Worm (Caenorhabditis elegans) whole organism, L4 larva: Measurements from ENCODE around the gene chil-12.

Experiments used
- D1046.2 ChIP-seq: fragments of 200-800 bp; sonication (Bioruptor generic); IDR thresholded peaks from 2 replicates; pipeline ENCODE4 v1.3.6; 2022; ENCODE audit warnings: missing genetic modification characterization, missing compliant biosample characterization
- F49E8.2 ChIP-seq: sonication (generic microtip); optimal IDR thresholded peaks from 2 replicates; lab custom pipeline; 2016; ENCODE audit warnings: missing compliant biosample characterization, mild to moderate bottlenecking, missing genetic modification characterization, borderline replicate concordance
- Y105C5A.15 ChIP-seq: fragments of 200-800 bp; sonication (Bioruptor generic); IDR thresholded peaks from 2 replicates; pipeline ENCODE4 v1.3.6; 2022; ENCODE audit warnings: missing genetic modification characterization, missing compliant biosample characterization
- Y48G9A.11 ChIP-seq: fragments of 200-800 bp; sonication (Bioruptor generic); IDR thresholded peaks from 2 replicates; pipeline ENCODE4 v1.3.6; 2022; ENCODE audit warnings: missing genetic modification reagents, missing genetic modification characterization, missing compliant biosample characterization
- ZK337.2 ChIP-seq: fragments of 200-800 bp; sonication (Bioruptor generic); IDR thresholded peaks from 2 replicates; pipeline ENCODE4 v1.3.6; 2022; ENCODE audit warnings: missing genetic modification reagents, missing genetic modification characterization, missing compliant biosample characterization
- ZK546.5 ChIP-seq, 2 experiments: sonication (generic microtip); optimal IDR thresholded peaks; 2 replicates each; lab custom pipeline; 2017; ENCODE audit warnings: missing biosample characterization in 2 of 2, missing genetic modification characterization in 2 of 2
- arid-1 ChIP-seq: fragments of 200-800 bp; sonication (Bioruptor generic); conservative IDR thresholded peaks from 2 replicates; pipeline ENCODE4 v1.3.6; 2022; ENCODE audit warnings: missing genetic modification reagents, missing genetic modification characterization, missing compliant biosample characterization
- ceh-28 ChIP-seq: fragments of 150-350 bp; optimal IDR thresholded peaks from 2 replicates; lab custom pipeline; 2014; ENCODE audit warnings: missing biosample characterization, missing genetic modification reagents, missing genetic modification characterization
- ces-1 ChIP-seq: fragments of 150-350 bp; sonication (generic microtip); optimal IDR thresholded peaks from 4 replicates; lab custom pipeline; 2014; ENCODE audit warnings: missing biosample characterization, missing genetic modification reagents, missing genetic modification characterization
- ctbp-1 ChIP-seq: fragments of 200-800 bp; sonication (Bioruptor generic); IDR thresholded peaks from 2 replicates; pipeline ENCODE4 v1.3.6; 2022; ENCODE audit warnings: missing genetic modification reagents, missing genetic modification characterization, missing compliant biosample characterization
- daf-16 ChIP-seq, 3 experiments: sonication (generic microtip); optimal IDR thresholded peaks; 2 replicates each; lab custom pipeline; 2016 to 2017; ENCODE audit warnings: missing genetic modification characterization in 3 of 3, missing genetic modification reagents in 3 of 3, mild to moderate bottlenecking in 2 of 3, missing compliant biosample characterization in 2 of 3, missing biosample characterization in 1 of 3, moderate library complexity in 1 of 3
- dmd-6 ChIP-seq: fragments of 200-800 bp; sonication (Bioruptor generic); IDR thresholded peaks from 2 replicates; pipeline ENCODE4 v1.3.6; 2022; ENCODE audit warnings: missing genetic modification reagents, missing genetic modification characterization, missing compliant biosample characterization
- dve-1 ChIP-seq: sonication (generic microtip); optimal IDR thresholded peaks from 2 replicates; lab custom pipeline; 2017; ENCODE audit warnings: antibody characterized with exemption, mild to moderate bottlenecking, missing genetic modification characterization, missing compliant biosample characterization; ENCODE audit not compliant: insufficient read depth
- egl-43 ChIP-seq: fragments of 200-800 bp; sonication (Bioruptor generic); IDR thresholded peaks from 2 replicates; pipeline ENCODE4 v1.3.6; 2022; ENCODE audit warnings: missing genetic modification reagents, missing genetic modification characterization, missing compliant biosample characterization
- gei-8 ChIP-seq: fragments of 200-800 bp; sonication (Bioruptor generic); optimal IDR thresholded peaks from 2 replicates; lab custom pipeline; 2018; ENCODE audit warnings: mild to moderate bottlenecking, missing genetic modification characterization, missing compliant biosample characterization
- hlh-11 ChIP-seq: fragments of 200-800 bp; sonication (Bioruptor generic); optimal IDR thresholded peaks from 2 replicates; lab custom pipeline; 2018; ENCODE audit warnings: mild to moderate bottlenecking, missing genetic modification characterization, missing compliant biosample characterization
- hlh-30 ChIP-seq: sonication (generic microtip); optimal IDR thresholded peaks from 2 replicates; lab custom pipeline; 2017; ENCODE audit warnings: antibody characterized with exemption, mild to moderate bottlenecking, missing genetic modification characterization, missing compliant biosample characterization; ENCODE audit not compliant: insufficient read depth
- jun-1 ChIP-seq: fragments of 150-350 bp; optimal IDR thresholded peaks from 2 replicates; lab custom pipeline; 2014; ENCODE audit warnings: missing biosample characterization, missing genetic modification reagents, missing genetic modification characterization
- lin-15B ChIP-seq: fragments of 150-350 bp; sonication (generic microtip); optimal IDR thresholded peaks from 3 replicates; lab custom pipeline; 2014; ENCODE audit warnings: missing biosample characterization, missing genetic modification characterization
- lin-38 ChIP-seq: fragments of 200-800 bp; sonication (Bioruptor generic); IDR thresholded peaks from 2 replicates; pipeline ENCODE4 v1.3.6; 2022; ENCODE audit warnings: missing genetic modification reagents, missing genetic modification characterization, missing compliant biosample characterization
- lir-3 ChIP-seq: sonication (generic microtip); optimal IDR thresholded peaks from 2 replicates; lab custom pipeline; 2016; ENCODE audit warnings: mild to moderate bottlenecking, missing genetic modification characterization, missing compliant biosample characterization
- mep-1 ChIP-seq: fragments of 150-350 bp; sonication (generic microtip); optimal IDR thresholded peaks from 3 replicates; lab custom pipeline; 2014; ENCODE audit warnings: missing biosample characterization, missing genetic modification characterization
- mes-2 ChIP-seq: sonication (generic microtip); optimal IDR thresholded peaks from 2 replicates; lab custom pipeline; 2016; ENCODE audit warnings: missing genotype, mild to moderate bottlenecking, missing genetic modification characterization, missing compliant biosample characterization; ENCODE audit not compliant: poor library complexity, severe bottlenecking
- mxl-3 ChIP-seq: fragments of 200-800 bp; sonication (Bioruptor generic); optimal IDR thresholded peaks from 2 replicates; lab custom pipeline; 2018; ENCODE audit warnings: mild to moderate bottlenecking, missing genetic modification characterization, missing compliant biosample characterization
- nhr-10 ChIP-seq: fragments of 150-350 bp; optimal IDR thresholded peaks from 2 replicates; lab custom pipeline; 2014; ENCODE audit warnings: missing biosample characterization, missing genetic modification characterization
- nhr-11 ChIP-seq: fragments of 150-350 bp; optimal IDR thresholded peaks from 2 replicates; lab custom pipeline; 2014; ENCODE audit warnings: missing biosample characterization, missing genetic modification characterization
- nhr-237 ChIP-seq: sonication (generic microtip); optimal IDR thresholded peaks from 2 replicates; lab custom pipeline; 2017; ENCODE audit warnings: missing biosample characterization, missing genetic modification characterization
- nhr-28 ChIP-seq: fragments of 150-350 bp; optimal IDR thresholded peaks from 2 replicates; lab custom pipeline; 2014; ENCODE audit warnings: missing biosample characterization, missing genetic modification characterization
- nhr-41 ChIP-seq: fragments of 200-800 bp; sonication (Bioruptor generic); IDR thresholded peaks from 2 replicates; pipeline ENCODE4 v1.3.6; 2022; ENCODE audit warnings: missing genetic modification reagents, missing genetic modification characterization, missing compliant biosample characterization
- nhr-6 ChIP-seq: fragments of 150-350 bp; optimal IDR thresholded peaks from 2 replicates; lab custom pipeline; 2014; ENCODE audit warnings: missing biosample characterization, missing genetic modification characterization
- nhr-77 ChIP-seq: fragments of 150-350 bp; optimal IDR thresholded peaks from 2 replicates; lab custom pipeline; 2014; ENCODE audit warnings: missing biosample characterization, missing genetic modification characterization
- pha-4 ChIP-seq, 2 experiments: fragments of 150-350 bp in 1 of 2; fragments of 200-800 bp in 1 of 2; sonication (Bioruptor generic) in 1 of 2; IDR thresholded peaks in 1 of 2; optimal IDR thresholded peaks in 1 of 2; 2 replicates each; pipeline versions ENCODE4 v1.3.6 to Lab custom; 2014 to 2022; ENCODE audit warnings: missing genetic modification characterization in 2 of 2, missing genetic modification reagents in 2 of 2, missing biosample characterization in 1 of 2, missing compliant biosample characterization in 1 of 2
- php-3 ChIP-seq: fragments of 200-800 bp; sonication (Bioruptor generic); IDR thresholded peaks from 2 replicates; pipeline ENCODE4 v1.3.6; 2022; ENCODE audit warnings: missing genetic modification reagents, missing genetic modification characterization, missing compliant biosample characterization
- pqm-1 ChIP-seq: sonication (generic microtip); optimal IDR thresholded peaks from 2 replicates; lab custom pipeline; 2017; ENCODE audit warnings: missing biosample characterization, missing genetic modification characterization
- spr-3 ChIP-seq: fragments of 200-800 bp; sonication (Bioruptor generic); optimal IDR thresholded peaks from 2 replicates; lab custom pipeline; 2018; ENCODE audit warnings: mild to moderate bottlenecking, missing genetic modification characterization, missing compliant biosample characterization
- unc-39 ChIP-seq: sonication (generic microtip); optimal IDR thresholded peaks from 2 replicates; lab custom pipeline; 2017; ENCODE audit warnings: missing biosample characterization, missing genetic modification characterization
- unc-62 ChIP-seq, 3 experiments: fragments of 150-350 bp in 1 of 3; sonication (generic microtip); optimal IDR thresholded peaks in 2 of 3; peaks in 1 of 3; 1 replicate in 1 of 3; 2 replicates in 2 of 3; lab custom pipeline; 2014 to 2017; ENCODE audit warnings: missing biosample characterization in 3 of 3, missing genetic modification characterization in 3 of 3, missing genetic modification reagents in 3 of 3, missing genotype in 1 of 3
- zag-1 ChIP-seq: fragments of 150-350 bp; optimal IDR thresholded peaks from 2 replicates; lab custom pipeline; 2014; ENCODE audit warnings: missing biosample characterization, missing genetic modification characterization
- zfp-2 ChIP-seq: sonication (generic microtip); optimal IDR thresholded peaks from 2 replicates; lab custom pipeline; 2016; ENCODE audit warnings: mild to moderate bottlenecking, missing genetic modification characterization, missing compliant biosample characterization
- ztf-7 ChIP-seq: fragments of 150-350 bp; optimal IDR thresholded peaks from 2 replicates; lab custom pipeline; 2014; ENCODE audit warnings: missing biosample characterization, missing genetic modification characterization

chil-12 gene

ce11 chrV:15241259-15241658 lies at the start of gene chil-12:
Gene chil-12 (plus strand): TSS chrV:15241559.
- no peak for TF ChIP-seq nhr-11 (tag; lab: Kevin White, UChicago)
- no peak for TF ChIP-seq nhr-28 (tag; lab: Kevin White, UChicago)
- no peak for TF ChIP-seq jun-1
- TF ChIP-seq spr-3, result no peak
- TF ChIP-seq arid-1 (GFP tag; lab: Robert Waterston, UW), result no peak
- no peak for TF ChIP-seq lir-3 (tag; lab: Kevin White, UChicago)
- no peak for TF ChIP-seq unc-39
- no peak for TF ChIP-seq Y48G9A.11
- no peak for TF ChIP-seq mxl-3
- no peak for TF ChIP-seq Y105C5A.15 (GFP tag; lab: Robert Waterston, UW)
- TF ChIP-seq nhr-77 (tag; lab: Kevin White, UChicago), result no peak

- TF ChIP-seq ztf-7 (tag; lab: Kevin White, UChicago) (no peak), unc-62 (GFP tag; optimal IDR thresholded peaks at IDR 0.05 in 1 of 2; lab: Kevin White, UChicago) (peak in 1 of 2 experiments; percentile 93), unc-62 (tag; optimal IDR thresholded peaks at IDR 0.05; lab: Kevin White, UChicago) (no peak)
Observed at ce11 chrV:15191971-15192370, 49.4 kb upstream of the chil-12 start.

- TF ChIP-seq daf-16 (GFP tag; optimal IDR thresholded peaks at IDR 0.05; lab: Kevin White, UChicago), result no peak
- TF ChIP-seq daf-16 (tag; optimal IDR thresholded peaks at IDR 0.05; lab: Kevin White, UChicago), result peak; percentile 44
- peak; percentile 24 for TF ChIP-seq mxl-3
- TF ChIP-seq hlh-30 (tag; lab: Kevin White, UChicago), result peak; percentile 44
- no peak for TF ChIP-seq ceh-28
- no peak for TF ChIP-seq lin-15B
- TF ChIP-seq dve-1, result peak; percentile 78
- no peak for TF ChIP-seq ctbp-1
- no peak for TF ChIP-seq pha-4 (GFP tag; IDR thresholded peaks at IDR 0.05; lab: Robert Waterston, UW)
- TF ChIP-seq pha-4 (tag; optimal IDR thresholded peaks at IDR 0.05; lab: Kevin White, UChicago), result peak; percentile 32
- TF ChIP-seq nhr-77 (tag; lab: Kevin White, UChicago), result peak; percentile 31
- TF ChIP-seq gei-8 (GFP tag; lab: Kevin White, UChicago), result no peak
- TF ChIP-seq zag-1, result no peak
- peak; percentile 13 for TF ChIP-seq mep-1
- TF ChIP-seq ces-1 (GFP tag; lab: Kevin White, UChicago), result no peak
- TF ChIP-seq nhr-28 (tag; lab: Kevin White, UChicago), result peak; percentile 82
- TF ChIP-seq lin-38, result peak; percentile 35; the same call in 1 of the 2 replicates
- TF ChIP-seq nhr-10 (tag; lab: Kevin White, UChicago), result no peak
- no peak for TF ChIP-seq ZK337.2 (GFP tag; lab: Robert Waterston, UW)
- peak; percentile 88 for TF ChIP-seq hlh-11
- no peak for TF ChIP-seq nhr-237 (tag; lab: Kevin White, UChicago)
- TF ChIP-seq ZK546.5 (tag; optimal IDR thresholded peaks at IDR 0.05; lab: Kevin White, UChicago), result no peak
- TF ChIP-seq D1046.2, result no peak
- no peak for TF ChIP-seq nhr-41
- TF ChIP-seq F49E8.2 (tag; lab: Kevin White, UChicago), result no peak
- TF ChIP-seq egl-43 (GFP tag; lab: Robert Waterston, UW), result no peak
- TF ChIP-seq nhr-6 (tag; lab: Kevin White, UChicago), result peak; percentile 81
- TF ChIP-seq unc-62 (GFP tag; optimal IDR thresholded peaks at IDR 0.05 in 1 of 2; lab: Kevin White, UChicago), result peak in 1 of 2 experiments; percentile 13
- no peak for TF ChIP-seq unc-62 (tag; optimal IDR thresholded peaks at IDR 0.05; lab: Kevin White, UChicago)
- TF ChIP-seq pqm-1, result peak; percentile 84
- TF ChIP-seq dmd-6 (GFP tag; lab: Robert Waterston, UW), result peak; percentile 76
- no peak for TF ChIP-seq zfp-2 (tag; lab: Kevin White, UChicago)
- no peak for TF ChIP-seq php-3 (GFP tag; lab: Robert Waterston, UW)
- no peak for TF ChIP-seq nhr-11 (tag; lab: Kevin White, UChicago)
- TF ChIP-seq mes-2 (tag; lab: Kevin White, UChicago), result peak; percentile 35
Observed at ce11 chrV:15192377-15192776, 49.0 kb upstream of the chil-12 start, which contains the start of gene plc-2. Gene plc-2 (plus strand): TSS chrV:15192572.
